Fruit fly (Drosophila melanogaster): Measurements from ENCODE around the gene CG14711.

CG14711 gene

DNA sequence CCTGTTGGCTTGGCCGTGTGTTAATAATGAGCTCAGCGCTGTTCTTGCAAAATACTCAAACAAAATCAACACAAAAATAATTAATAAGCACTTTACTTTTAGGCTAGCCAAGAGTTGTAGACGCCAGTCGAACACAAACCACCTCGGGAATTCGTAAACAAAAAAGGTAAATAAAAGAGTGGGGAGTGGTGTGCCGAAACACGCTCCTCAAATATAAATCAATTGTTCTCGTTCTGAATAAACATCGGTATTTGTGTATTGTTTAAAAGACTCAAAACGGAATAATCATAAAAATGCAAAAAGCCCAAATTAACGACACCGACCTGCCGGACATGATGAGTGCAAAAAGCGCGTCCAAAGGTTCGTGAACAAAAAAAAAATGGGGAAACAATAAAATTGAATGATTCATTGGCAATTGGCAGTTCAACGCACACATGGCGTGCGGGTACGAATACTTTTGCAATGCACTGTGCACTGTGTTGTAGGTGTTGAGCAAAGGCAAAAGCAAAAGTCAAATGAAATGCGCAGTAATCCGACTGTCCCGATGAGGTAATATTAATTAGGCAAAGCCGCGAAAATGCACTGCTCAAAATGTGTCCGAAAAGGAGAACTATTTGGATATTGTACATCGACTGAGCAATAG, 16.9 kb downstream of the CG14711 start:
- TF ChIP-seq ttk (optimal IDR thresholded peaks at IDR 0.05), result no peak
- no peak for TF ChIP-seq Myc (optimal IDR thresholded peaks at IDR 0.05)
- TF ChIP-seq Sin3A (optimal IDR thresholded peaks at IDR 0.05), result no peak
- TF ChIP-seq h (optimal IDR thresholded peaks at IDR 0.05), result no peak
- no peak for TF ChIP-seq insv (optimal IDR thresholded peaks at IDR 0.05)
- TF ChIP-seq psq (optimal IDR thresholded peaks at IDR 0.05), result no peak

dm6 chr3R:11646826-11647225, 23.7 kb downstream of the CG14711 start:
- TF ChIP-seq insv (optimal IDR thresholded peaks at IDR 0.05) (no peak), Myc (optimal IDR thresholded peaks at IDR 0.05) (no peak), psq (optimal IDR thresholded peaks at IDR 0.05) (no peak), Sin3A (optimal IDR thresholded peaks at IDR 0.05) (no peak), h (optimal IDR thresholded peaks at IDR 0.05) (no peak), ttk (optimal IDR thresholded peaks at IDR 0.05) (no peak)

- TF ChIP-seq ttk (optimal IDR thresholded peaks at IDR 0.05) (no peak), Sin3A (optimal IDR thresholded peaks at IDR 0.05) (no peak), h (optimal IDR thresholded peaks at IDR 0.05) (no peak), insv (optimal IDR thresholded peaks at IDR 0.05) (no peak), Myc (optimal IDR thresholded peaks at IDR 0.05) (no peak), psq (optimal IDR thresholded peaks at IDR 0.05) (no peak)
These were observed 25.5 kb downstream of the CG14711 start for dm6 chr3R:11648356-11649355.

DNA sequence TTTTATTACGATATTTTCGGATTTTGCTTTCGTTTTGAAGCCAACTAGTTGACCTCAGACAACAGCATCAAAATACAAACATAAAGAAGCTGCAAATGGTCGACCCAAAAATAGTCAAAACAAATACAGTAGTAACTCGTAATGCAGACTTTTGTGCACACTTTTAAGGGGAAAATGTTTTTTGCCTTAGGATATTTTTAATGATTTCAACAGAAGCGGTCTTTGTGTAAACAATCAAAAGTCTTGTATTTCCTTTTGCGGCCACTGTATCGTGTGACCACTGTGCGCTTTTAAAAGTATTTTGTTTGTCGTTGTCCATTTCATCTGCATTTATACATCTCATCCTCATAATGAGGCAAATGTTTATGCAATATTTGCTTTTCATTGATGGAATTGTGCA, 26.3 kb downstream of the CG14711 start:
- no peak for TF ChIP-seq insv (optimal IDR thresholded peaks at IDR 0.05)
- no peak for TF ChIP-seq Sin3A (optimal IDR thresholded peaks at IDR 0.05)
- TF ChIP-seq psq (optimal IDR thresholded peaks at IDR 0.05), result no peak
- no peak for TF ChIP-seq ttk (optimal IDR thresholded peaks at IDR 0.05)
- TF ChIP-seq h (optimal IDR thresholded peaks at IDR 0.05), result no peak
- no peak for TF ChIP-seq Myc (optimal IDR thresholded peaks at IDR 0.05)

DNA sequence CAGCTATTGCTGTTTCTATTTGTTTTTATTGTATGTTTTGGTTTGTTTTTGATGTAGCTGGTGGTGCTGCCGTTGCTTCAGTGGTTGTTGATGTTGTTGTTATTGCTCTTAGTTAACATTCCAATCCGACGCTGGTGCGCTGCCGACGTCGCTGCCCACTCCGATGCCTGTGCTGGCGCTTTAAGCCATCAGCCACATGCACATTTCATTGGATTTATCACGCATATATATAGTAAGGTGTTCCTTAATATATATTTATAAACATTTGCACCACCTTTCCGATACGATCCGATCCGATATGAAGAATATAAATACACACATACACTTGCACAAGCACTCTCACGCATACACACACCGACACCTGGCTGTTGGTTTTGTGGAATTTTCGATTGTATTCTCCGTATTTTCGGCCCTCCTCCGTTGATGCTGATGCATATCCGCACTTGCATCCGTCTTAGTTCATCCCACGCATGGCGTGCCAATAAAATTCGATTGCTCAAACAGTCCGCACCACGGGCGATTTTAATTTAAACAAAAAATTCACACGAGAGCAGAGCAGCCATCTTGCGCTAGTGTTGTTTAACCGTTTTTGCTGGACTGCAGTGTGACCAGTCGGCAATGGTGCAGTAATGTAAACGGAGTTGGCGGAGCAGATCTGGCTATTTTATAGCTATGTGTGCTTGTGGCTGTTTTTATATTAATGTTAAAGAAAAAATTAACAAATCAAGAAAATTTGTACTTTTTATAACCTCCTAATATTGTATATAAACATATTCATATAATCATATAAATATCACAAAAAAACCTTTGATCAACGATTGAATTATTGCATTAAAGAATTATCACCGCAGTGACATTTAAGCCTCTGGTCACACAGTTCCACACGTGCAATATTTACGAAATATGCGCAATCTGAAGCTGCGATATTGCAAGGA, 27.2 kb downstream of the CG14711 start, which contains the start of the genes Csk and Elp1:
Gene Csk, minus strand, starts transcription at position 602 of the 935 bp plus-strand sequence.
Gene Elp1, plus strand, starts transcription at position 867 of the 935 bp plus-strand sequence.
- TF ChIP-seq psq (optimal IDR thresholded peaks at IDR 0.05) (no peak), Sin3A (optimal IDR thresholded peaks at IDR 0.05) (no peak), Myc (optimal IDR thresholded peaks at IDR 0.05) (no peak), insv (optimal IDR thresholded peaks at IDR 0.05) (no peak), ttk (optimal IDR thresholded peaks at IDR 0.05) (no peak), h (optimal IDR thresholded peaks at IDR 0.05) (no peak)

DNA sequence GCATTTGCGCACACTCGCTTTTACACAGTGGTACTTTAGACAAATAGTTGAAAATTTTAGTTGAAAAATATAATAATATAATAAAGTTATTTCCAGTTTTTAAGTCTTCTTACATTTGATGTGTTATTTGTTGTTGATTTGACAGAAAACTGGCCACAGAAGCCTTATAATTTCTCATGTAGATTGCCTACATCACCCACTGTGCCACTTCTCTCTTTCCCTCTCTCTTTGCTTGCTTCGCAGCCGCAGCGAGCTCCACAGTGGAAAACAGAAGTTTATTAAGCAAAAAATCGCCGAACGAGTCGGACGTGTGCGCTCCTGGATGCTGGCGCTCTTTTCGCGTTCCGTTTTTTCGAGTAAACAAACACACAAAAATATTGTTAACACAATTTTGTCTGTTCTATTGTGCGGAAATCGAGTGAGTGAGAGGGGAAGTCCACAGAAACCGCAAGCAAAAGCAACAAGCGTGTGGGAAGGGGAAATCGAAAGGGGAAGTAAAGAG, 32.8 kb downstream of the CG14711 start, which contains the start of gene CG42327:
Gene CG42327, plus strand, starts transcription at position 277 of the 502 bp plus-strand sequence.
- TF ChIP-seq insv (optimal IDR thresholded peaks at IDR 0.05) (no peak), ttk (optimal IDR thresholded peaks at IDR 0.05) (no peak), Myc (optimal IDR thresholded peaks at IDR 0.05) (no peak), h (optimal IDR thresholded peaks at IDR 0.05) (no peak)

- TF ChIP-seq h (optimal IDR thresholded peaks at IDR 0.05) (no peak), psq (optimal IDR thresholded peaks at IDR 0.05) (no peak), Sin3A (optimal IDR thresholded peaks at IDR 0.05) (no peak), insv (optimal IDR thresholded peaks at IDR 0.05) (no peak), Myc (optimal IDR thresholded peaks at IDR 0.05) (no peak), ttk (optimal IDR thresholded peaks at IDR 0.05) (no peak)
These were observed 33.6 kb downstream of the CG14711 start for dm6 chr3R:11656614-11657216.

- TF ChIP-seq Sin3A (optimal IDR thresholded peaks at IDR 0.05), result no peak
- TF ChIP-seq h (optimal IDR thresholded peaks at IDR 0.05), result no peak
- TF ChIP-seq ttk (optimal IDR thresholded peaks at IDR 0.05), result no peak
These were observed 34.7 kb downstream of the CG14711 start for dm6 chr3R:11657786-11658193.

DNA sequence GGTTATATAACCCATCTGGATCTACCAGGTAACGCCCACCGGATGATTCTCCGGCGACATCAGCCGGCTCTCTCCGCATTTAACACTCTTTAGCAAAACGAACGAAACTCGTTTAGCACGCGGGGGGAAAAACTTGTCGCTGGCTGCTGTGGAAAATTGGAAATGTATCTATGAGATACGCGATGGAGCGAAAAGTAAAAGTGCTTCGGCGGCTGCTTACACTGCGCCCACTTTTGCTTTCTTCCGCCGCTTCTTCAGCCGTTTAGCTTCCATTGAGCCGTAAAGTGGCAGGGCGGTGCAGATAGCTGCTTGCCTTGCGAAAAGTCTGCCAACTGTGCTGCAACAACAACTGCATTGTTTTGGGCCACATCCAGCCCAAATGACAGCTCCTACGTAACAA, 38.0 kb downstream of the CG14711 start:
- TF ChIP-seq psq (optimal IDR thresholded peaks at IDR 0.05) (no peak), Myc (optimal IDR thresholded peaks at IDR 0.05) (no peak), insv (optimal IDR thresholded peaks at IDR 0.05) (no peak), Sin3A (optimal IDR thresholded peaks at IDR 0.05) (no peak), h (optimal IDR thresholded peaks at IDR 0.05) (no peak), ttk (optimal IDR thresholded peaks at IDR 0.05) (no peak)

- no peak for TF ChIP-seq psq (optimal IDR thresholded peaks at IDR 0.05)
- TF ChIP-seq Sin3A (optimal IDR thresholded peaks at IDR 0.05), result no peak
- TF ChIP-seq h (optimal IDR thresholded peaks at IDR 0.05), result no peak
These were observed 38.6 kb downstream of the CG14711 start for dm6 chr3R:11661712-11662111.

dm6 chr3R:11662617-11663016, 39.5 kb downstream of the CG14711 start:
- TF ChIP-seq ttk (optimal IDR thresholded peaks at IDR 0.05) (no peak), Myc (optimal IDR thresholded peaks at IDR 0.05) (no peak), insv (optimal IDR thresholded peaks at IDR 0.05) (no peak)
